Fruit fly (Drosophila melanogaster) whole organism, wandering third instar larva: ENCODE data around the gene MsR2.
A peak's percentile ranks its signal among the peaks of the same experiment; 100 is the strongest.

Experiments used
- Abd-B ChIP-seq: fragments of >200 bp; optimal IDR thresholded peaks from 2 replicates; lab custom pipeline; 2017; ENCODE audit warnings: missing biosample characterization, missing genetic modification characterization
- CG32264 ChIP-seq: fragments of 200-800 bp; sonication (Bioruptor generic); optimal IDR thresholded peaks from 2 replicates; lab custom pipeline; 2016; ENCODE audit warnings: missing biosample characterization, missing genetic modification characterization
- CG9705 ChIP-seq: fragments of 200-800 bp; sonication (Bioruptor generic); optimal IDR thresholded peaks from 2 replicates; lab custom pipeline; 2018; ENCODE audit warnings: missing biosample characterization, mild to moderate bottlenecking, missing genetic modification characterization
- CrebA ChIP-seq: fragments of 200-800 bp; sonication (Bioruptor generic); optimal IDR thresholded peaks from 2 replicates; lab custom pipeline; 2016; ENCODE audit warnings: missing biosample characterization, mild to moderate bottlenecking, missing genetic modification characterization, borderline replicate concordance
- Dfd ChIP-seq: fragments of >200 bp; optimal IDR thresholded peaks from 2 replicates; lab custom pipeline; 2017; ENCODE audit warnings: missing biosample characterization, missing genetic modification characterization
- Dif ChIP-seq: fragments of 200-275, 200-300 bp; sonication (Bioruptor generic); optimal IDR thresholded peaks from 2 replicates; lab custom pipeline; 2018; ENCODE audit warnings: missing biosample characterization, missing genetic modification characterization; ENCODE audit not compliant: partially characterized antibody
- GATAd ChIP-seq: sonication (Bioruptor generic); optimal IDR thresholded peaks from 2 replicates; lab custom pipeline; 2016; ENCODE audit warnings: missing biosample characterization, missing genetic modification characterization
- HLH106 ChIP-seq: fragments of 200-800 bp; optimal IDR thresholded peaks from 3 replicates; lab custom pipeline; 2019; ENCODE audit warnings: missing biosample characterization, mild to moderate bottlenecking, missing genetic modification characterization, moderate library complexity
- Hnf4 ChIP-seq: fragments of 200-800 bp; sonication (Bioruptor generic); optimal IDR thresholded peaks from 2 replicates; lab custom pipeline; 2016; ENCODE audit warnings: missing biosample characterization, mild to moderate bottlenecking, missing genetic modification characterization
- Hr78 ChIP-seq: fragments of >200 bp; optimal IDR thresholded peaks from 2 replicates; lab custom pipeline; 2017; ENCODE audit warnings: missing biosample characterization, missing genetic modification characterization
- Hr83 ChIP-seq: fragments of 200-300 bp; sonication (Bioruptor generic); optimal IDR thresholded peaks from 2 replicates; lab custom pipeline; 2016; ENCODE audit warnings: missing biosample characterization, mild to moderate bottlenecking, missing genetic modification characterization, moderate library complexity; ENCODE audit not compliant: poor library complexity, severe bottlenecking
- Jra ChIP-seq: sonication (Bioruptor generic); optimal IDR thresholded peaks from 2 replicates; lab custom pipeline; 2016; ENCODE audit warnings: missing biosample characterization, missing genetic modification characterization
- Myc ChIP-seq: fragments of >200 bp; optimal IDR thresholded peaks from 2 replicates; lab custom pipeline; 2017
- N ChIP-seq: fragments of >200 bp; optimal IDR thresholded peaks from 2 replicates; lab custom pipeline; 2018; ENCODE audit warnings: missing biosample characterization, missing external identifiers, missing genetic modification characterization
- OdsH ChIP-seq: fragments of 200-800 bp; sonication (Bioruptor generic); optimal IDR thresholded peaks from 2 replicates; lab custom pipeline; 2016; ENCODE audit warnings: missing biosample characterization, mild to moderate bottlenecking, missing genetic modification characterization
- Rel ChIP-seq, 2 experiments: fragments of 200-800 bp; sonication (Bioruptor generic) in 1 of 2; optimal IDR thresholded peaks; 2 replicates in 1 of 2; 3 replicates in 1 of 2; lab custom pipeline; 2016 to 2019; ENCODE audit warnings: mild to moderate bottlenecking in 2 of 2, missing biosample characterization in 2 of 2, missing genetic modification characterization in 2 of 2, moderate library complexity in 1 of 2
- Sp1 ChIP-seq: fragments of 200-800 bp; sonication (Bioruptor generic); optimal IDR thresholded peaks from 3 replicates; lab custom pipeline; 2019; ENCODE audit warnings: missing biosample characterization, mild to moderate bottlenecking, missing genetic modification characterization, moderate library complexity
- Vsx2 ChIP-seq: fragments of 200-300, 225-300 bp; sonication (Bioruptor generic); optimal IDR thresholded peaks from 2 replicates; lab custom pipeline; 2018; ENCODE audit warnings: missing biosample characterization, missing genetic modification characterization; ENCODE audit not compliant: partially characterized antibody
- br ChIP-seq: fragments of 200-800 bp; sonication (Bioruptor generic); optimal IDR thresholded peaks from 2 replicates; lab custom pipeline; 2016; ENCODE audit warnings: missing biosample characterization, missing genetic modification characterization
- dl ChIP-seq, 2 experiments: fragments of 175-275, 200-275 bp in 1 of 2; fragments of 200-275 bp in 1 of 2; sonication (Bioruptor generic); optimal IDR thresholded peaks; lab custom pipeline; 2018; ENCODE audit warnings: mild to moderate bottlenecking in 2 of 2, missing biosample characterization in 2 of 2, missing genetic modification characterization in 2 of 2, moderate library complexity in 2 of 2; ENCODE audit not compliant: partially characterized antibody in 2 of 2, insufficient read depth in 1 of 2
- dsf ChIP-seq: sonication (Bioruptor generic); optimal IDR thresholded peaks from 2 replicates; lab custom pipeline; 2016; ENCODE audit warnings: missing biosample characterization, missing genetic modification characterization, borderline replicate concordance
- ey ChIP-seq: fragments of 200-800 bp; sonication (Bioruptor generic); optimal IDR thresholded peaks from 2 replicates; lab custom pipeline; 2016; ENCODE audit warnings: missing biosample characterization, missing genetic modification characterization
- foxo ChIP-seq, 2 experiments: fragments of 200-800 bp; sonication (Bioruptor generic); optimal IDR thresholded peaks; 2 replicates in 1 of 2; 3 replicates in 1 of 2; lab custom pipeline; 2016 to 2017; ENCODE audit warnings: missing biosample characterization in 2 of 2, missing genetic modification characterization in 2 of 2
- fru ChIP-seq: fragments of 200-800 bp; sonication (Bioruptor generic); optimal IDR thresholded peaks from 3 replicates; lab custom pipeline; 2016; ENCODE audit warnings: missing biosample characterization, mild to moderate bottlenecking, missing genetic modification characterization
- h ChIP-seq: fragments of 200-800 bp; sonication (Bioruptor generic); optimal IDR thresholded peaks from 3 replicates; lab custom pipeline; 2016; ENCODE audit warnings: missing biosample characterization, mild to moderate bottlenecking, missing genetic modification characterization
- jim ChIP-seq: fragments of 175-275, 200-325 bp; sonication (Bioruptor generic); optimal IDR thresholded peaks from 2 replicates; lab custom pipeline; 2016; ENCODE audit warnings: missing biosample characterization, mild to moderate bottlenecking, missing genetic modification characterization
- pan ChIP-seq: fragments of >200 bp; optimal IDR thresholded peaks from 2 replicates; lab custom pipeline; 2017
- psq ChIP-seq: fragments of 200-800 bp; sonication (Bioruptor generic); optimal IDR thresholded peaks from 3 replicates; lab custom pipeline; 2017; ENCODE audit warnings: missing biosample characterization, mild to moderate bottlenecking, missing genetic modification characterization, moderate library complexity
- rgr ChIP-seq: fragments of 200-800 bp; sonication (Bioruptor generic); optimal IDR thresholded peaks from 3 replicates; lab custom pipeline; 2016; ENCODE audit warnings: missing biosample characterization, mild to moderate bottlenecking, missing genetic modification characterization
- sv ChIP-seq: fragments of 200-800 bp; sonication (Bioruptor generic); optimal IDR thresholded peaks from 3 replicates; lab custom pipeline; 2016; ENCODE audit warnings: missing biosample characterization, missing genetic modification characterization
- tai ChIP-seq: sonication (Bioruptor generic); optimal IDR thresholded peaks from 2 replicates; lab custom pipeline; 2016; ENCODE audit warnings: missing biosample characterization, missing genetic modification characterization
- usp ChIP-seq: fragments of >200 bp; optimal IDR thresholded peaks from 2 replicates; lab custom pipeline; 2017; ENCODE audit warnings: missing biosample characterization, missing genetic modification characterization
- woc ChIP-seq: sonication (Bioruptor generic); optimal IDR thresholded peaks from 2 replicates; lab custom pipeline; 2016; ENCODE audit warnings: missing biosample characterization, mild to moderate bottlenecking, missing genetic modification characterization

MsR2 gene

dm6 chr3L:2282506-2282905, at the start of gene MsR2:
TSS of gene MsR2 (plus strand) at chr3L:2282883.
- TF ChIP-seq CG9705 (GFP tag; lab: Kevin White, UChicago) (no peak), CrebA (GFP tag; lab: Kevin White, UChicago) (no peak), Dif (GFP tag; lab: Kevin White, UChicago) (no peak), Dfd (GFP tag; lab: Kevin White, UChicago) (no peak), psq (GFP tag; lab: Kevin White, UChicago) (no peak), CG32264 (GFP tag; lab: Kevin White, UChicago) (no peak), usp (GFP tag; lab: Kevin White, UChicago) (no peak), foxo (GFP tag; optimal IDR thresholded peaks at IDR 0.05; lab: Kevin White, UChicago) (no peak), Vsx2 (no peak), dl (GFP tag; optimal IDR thresholded peaks at IDR 0.05; lab: Kevin White, UChicago; ENCODE audit: insufficient read depth in 1 of 2, partially characterized antibody in 2 of 2) (no peak), pan (lab: Kevin White, UChicago) (no peak), woc (GFP tag; lab: Kevin White, UChicago) (no peak), fru (GFP tag; lab: Kevin White, UChicago) (no peak), jim (GFP tag; lab: Kevin White, UChicago) (no peak), Sp1 (GFP tag; lab: Kevin White, UChicago) (no peak), N (GFP tag; lab: Kevin White, UChicago) (no peak)

dm6 chr3L:2237034-2237433, 45.6 kb upstream of the MsR2 start, which contains the start of gene CG9018:
TSS of gene CG9018 (minus strand) at chr3L:2237076.
- no peak for TF ChIP-seq Dfd (GFP tag; lab: Kevin White, UChicago)
- TF ChIP-seq Dif (GFP tag; lab: Kevin White, UChicago) = no peak
- TF ChIP-seq dl (GFP tag; optimal IDR thresholded peaks at IDR 0.05; lab: Kevin White, UChicago; ENCODE audit: insufficient read depth in 1 of 2, partially characterized antibody in 2 of 2) = no peak
- no peak for TF ChIP-seq rgr (GFP tag; lab: Kevin White, UChicago)
- no peak for TF ChIP-seq Rel (GFP tag; optimal IDR thresholded peaks at IDR 0.05; lab: Kevin White, UChicago)
- TF ChIP-seq Rel (tag; optimal IDR thresholded peaks at IDR 0.05; lab: Kevin White, UChicago) = no peak
- no peak for TF ChIP-seq psq (GFP tag; lab: Kevin White, UChicago)
- TF ChIP-seq Abd-B = no peak
- TF ChIP-seq GATAd (GFP tag; lab: Kevin White, UChicago) = no peak
- no peak for TF ChIP-seq Vsx2
- no peak for TF ChIP-seq N (GFP tag; lab: Kevin White, UChicago)
- no peak for TF ChIP-seq Sp1 (GFP tag; lab: Kevin White, UChicago)
- no peak for TF ChIP-seq CrebA (GFP tag; lab: Kevin White, UChicago)
- TF ChIP-seq foxo (GFP tag; optimal IDR thresholded peaks at IDR 0.05; lab: Kevin White, UChicago) = peak in 1 of 2 experiments; percentile 3
- no peak for TF ChIP-seq dsf (GFP tag; lab: Kevin White, UChicago)
- TF ChIP-seq HLH106 (tag; lab: Kevin White, UChicago) = no peak
- no peak for TF ChIP-seq CG32264 (GFP tag; lab: Kevin White, UChicago)
- TF ChIP-seq br = no peak
- TF ChIP-seq Myc (lab: Kevin White, UChicago) = peak; percentile 62
- no peak for TF ChIP-seq Jra (GFP tag; lab: Kevin White, UChicago)
- TF ChIP-seq woc (GFP tag; lab: Kevin White, UChicago) = no peak
- no peak for TF ChIP-seq tai (GFP tag; lab: Kevin White, UChicago)
- peak; percentile 12 for TF ChIP-seq Hr83
- no peak for TF ChIP-seq OdsH

dm6 chr3L:2237543-2238233, 45.0 kb upstream of the MsR2 start, which contains the start of gene ACXD:
TSS of gene ACXD (plus strand) at chr3L:2237608.
- TF ChIP-seq Dif (GFP tag; lab: Kevin White, UChicago) (peak; percentile 26), ey (GFP tag; lab: Kevin White, UChicago) (no peak), Abd-B (no peak), tai (GFP tag; lab: Kevin White, UChicago) (no peak), Rel (GFP tag; optimal IDR thresholded peaks at IDR 0.05; lab: Kevin White, UChicago) (no peak), Rel (tag; optimal IDR thresholded peaks at IDR 0.05; lab: Kevin White, UChicago) (peak; percentile 85), Hnf4 (GFP tag; lab: Kevin White, UChicago) (no peak), h (GFP tag; lab: Kevin White, UChicago) (peak; percentile 58), Dfd (GFP tag; lab: Kevin White, UChicago) (no peak), Hr78 (GFP tag; lab: Kevin White, UChicago) (no peak), Hr83 (peak; percentile 27), rgr (GFP tag; lab: Kevin White, UChicago) (no peak), Vsx2 (peak; percentile 35), psq (GFP tag; lab: Kevin White, UChicago) (no peak), OdsH (no peak), sv (GFP tag; lab: Kevin White, UChicago) (no peak)
